Worm (Caenorhabditis elegans) whole organism, L3 larva: ENCODE measurements around the gene chil-9.
"Not testable (repeated sequence)": the region's sequence is repeated elsewhere in the genome, so short reads cannot be mapped to it uniquely, and the experiment has no call there.

Experiments
- R02D3.7 ChIP-seq: fragments of 150-350 bp; optimal IDR thresholded peaks from 2 replicates; lab custom pipeline; 2014; ENCODE audit warnings: missing biosample characterization, missing genetic modification characterization
- ZK546.5 ChIP-seq: sonication (generic microtip); optimal IDR thresholded peaks from 2 replicates; lab custom pipeline; 2017; ENCODE audit warnings: missing biosample characterization, missing genetic modification characterization
- ceh-28 ChIP-seq: fragments of 150-350 bp; optimal IDR thresholded peaks from 2 replicates; lab custom pipeline; 2014; ENCODE audit warnings: missing biosample characterization, missing genetic modification reagents, missing genetic modification characterization
- ceh-82 ChIP-seq: fragments of 150-350 bp; optimal IDR thresholded peaks from 2 replicates; lab custom pipeline; 2014; ENCODE audit warnings: missing biosample characterization, missing genetic modification characterization
- ceh-9 ChIP-seq: sonication (generic microtip); optimal IDR thresholded peaks from 2 replicates; lab custom pipeline; 2018; ENCODE audit warnings: missing biosample characterization, missing genetic modification characterization
- egl-5 ChIP-seq: fragments of 150-350 bp; optimal IDR thresholded peaks from 2 replicates; lab custom pipeline; 2017; ENCODE audit warnings: missing biosample characterization, missing genetic modification reagents, missing genetic modification characterization, inconsistent platforms
- elt-1 ChIP-seq: fragments of 150-350 bp; optimal IDR thresholded peaks from 2 replicates; lab custom pipeline; 2014; ENCODE audit warnings: missing biosample characterization, missing genetic modification characterization
- eor-1 ChIP-seq, 2 experiments: fragments of 150-350 bp; optimal IDR thresholded peaks; 2 replicates each; lab custom pipeline; 2014 to 2018; ENCODE audit warnings: missing biosample characterization in 2 of 2, missing genetic modification characterization in 2 of 2
- fkh-10 ChIP-seq: sonication (generic microtip); optimal IDR thresholded peaks from 2 replicates; lab custom pipeline; 2017; ENCODE audit warnings: missing biosample characterization, missing genetic modification reagents, missing genetic modification characterization
- fkh-2 ChIP-seq: fragments of 150-350 bp; optimal IDR thresholded peaks from 2 replicates; lab custom pipeline; 2014; ENCODE audit warnings: missing biosample characterization, missing genetic modification reagents, missing genetic modification characterization
- hmg-11 ChIP-seq: sonication (generic microtip); optimal IDR thresholded peaks from 2 replicates; lab custom pipeline; 2016; ENCODE audit warnings: missing genetic modification characterization, missing compliant biosample characterization
- jun-1 ChIP-seq: fragments of 150-350 bp; optimal IDR thresholded peaks from 2 replicates; lab custom pipeline; 2014; ENCODE audit warnings: missing biosample characterization, missing genetic modification reagents, missing genetic modification characterization
- lin-39 ChIP-seq: fragments of 150-350 bp; optimal IDR thresholded peaks from 2 replicates; lab custom pipeline; 2018; ENCODE audit warnings: missing biosample characterization, missing genetic modification reagents, missing genetic modification characterization
- lsy-12 ChIP-seq: sonication (generic microtip); optimal IDR thresholded peaks from 2 replicates; lab custom pipeline; 2016; ENCODE audit warnings: mild to moderate bottlenecking, missing genetic modification characterization, missing compliant biosample characterization
- mdl-1 ChIP-seq: fragments of 150-350 bp; optimal IDR thresholded peaks from 2 replicates; lab custom pipeline; 2014; ENCODE audit warnings: missing biosample characterization, missing genetic modification characterization
- mml-1 ChIP-seq: fragments of 150-350 bp; sonication (generic microtip); optimal IDR thresholded peaks from 3 replicates; lab custom pipeline; 2014; ENCODE audit warnings: missing biosample characterization, missing genetic modification characterization
- nfya-1 ChIP-seq: sonication (generic microtip); optimal IDR thresholded peaks from 2 replicates; lab custom pipeline; 2017; ENCODE audit warnings: missing genetic modification characterization, mild to moderate bottlenecking, missing compliant biosample characterization, antibody characterized with exemption, moderate library complexity; ENCODE audit not compliant: insufficient read depth
- nhr-12 ChIP-seq: fragments of 150-350 bp; optimal IDR thresholded peaks from 2 replicates; lab custom pipeline; 2014; ENCODE audit warnings: missing biosample characterization, missing genetic modification characterization
- nhr-23 ChIP-seq: fragments of 150-350 bp; optimal IDR thresholded peaks from 2 replicates; lab custom pipeline; 2014; ENCODE audit warnings: missing biosample characterization, missing genetic modification reagents, missing genetic modification characterization
- nhr-25 ChIP-seq: sonication (generic microtip); optimal IDR thresholded peaks from 2 replicates; lab custom pipeline; 2017; ENCODE audit warnings: missing biosample characterization, missing genetic modification characterization
- nhr-28 ChIP-seq: fragments of 150-350 bp; optimal IDR thresholded peaks from 2 replicates; lab custom pipeline; 2014; ENCODE audit warnings: missing biosample characterization, missing genetic modification characterization
- nhr-43 ChIP-seq: sonication (generic microtip); optimal IDR thresholded peaks from 2 replicates; lab custom pipeline; 2016; ENCODE audit warnings: mild to moderate bottlenecking, missing genetic modification characterization, missing compliant biosample characterization; ENCODE audit not compliant: poor library complexity, severe bottlenecking
- nhr-76 ChIP-seq: fragments of 150-350 bp; sonication (generic microtip); optimal IDR thresholded peaks from 5 replicates; lab custom pipeline; 2014; ENCODE audit warnings: missing biosample characterization, missing genetic modification characterization
- pha-4 ChIP-seq: fragments of 150-350 bp; optimal IDR thresholded peaks from 2 replicates; lab custom pipeline; 2014; ENCODE audit warnings: missing biosample characterization, missing genetic modification reagents, missing genetic modification characterization
- pqm-1 ChIP-seq: fragments of 150-350 bp; optimal IDR thresholded peaks from 2 replicates; lab custom pipeline; 2017; ENCODE audit warnings: missing biosample characterization, missing genetic modification characterization, inconsistent platforms
- skn-1 ChIP-seq: fragments of 150-350 bp; optimal IDR thresholded peaks from 2 replicates; lab custom pipeline; 2014; ENCODE audit warnings: missing biosample characterization, missing genetic modification characterization
- snpc-4 ChIP-seq: fragments of 150-350 bp; optimal IDR thresholded peaks from 2 replicates; lab custom pipeline; 2014; ENCODE audit warnings: missing biosample characterization, missing genetic modification characterization
- tbx-2 ChIP-seq: sonication (generic microtip); optimal IDR thresholded peaks from 2 replicates; lab custom pipeline; 2016; ENCODE audit warnings: mild to moderate bottlenecking, missing genetic modification characterization, missing compliant biosample characterization
- unc-39 ChIP-seq: sonication (generic microtip); optimal IDR thresholded peaks from 4 replicates; lab custom pipeline; 2017; ENCODE audit warnings: missing biosample characterization, missing genetic modification characterization
- zag-1 ChIP-seq: fragments of 150-350 bp; optimal IDR thresholded peaks from 2 replicates; lab custom pipeline; 2014; ENCODE audit warnings: missing biosample characterization, missing genetic modification characterization
- ztf-11 ChIP-seq: fragments of 150-350 bp; optimal IDR thresholded peaks from 2 replicates; lab custom pipeline; 2014; ENCODE audit warnings: missing biosample characterization, missing genetic modification characterization
- ztf-4 ChIP-seq: fragments of 150-350 bp; optimal IDR thresholded peaks from 2 replicates; lab custom pipeline; 2014; ENCODE audit warnings: missing biosample characterization, missing genetic modification characterization

Gene chil-9

ce11 chrII:9866378-9866777 lies 21.2 kb upstream of the chil-9 start, which contains the start of gene chil-1:
Gene chil-1 (minus strand): TSS chrII:9866478.
- not testable (repeated sequence) for TF ChIP-seq unc-39 (tag; lab: Kevin White, UChicago); nhr-12 (tag; lab: Kevin White, UChicago); ceh-28

DNA sequence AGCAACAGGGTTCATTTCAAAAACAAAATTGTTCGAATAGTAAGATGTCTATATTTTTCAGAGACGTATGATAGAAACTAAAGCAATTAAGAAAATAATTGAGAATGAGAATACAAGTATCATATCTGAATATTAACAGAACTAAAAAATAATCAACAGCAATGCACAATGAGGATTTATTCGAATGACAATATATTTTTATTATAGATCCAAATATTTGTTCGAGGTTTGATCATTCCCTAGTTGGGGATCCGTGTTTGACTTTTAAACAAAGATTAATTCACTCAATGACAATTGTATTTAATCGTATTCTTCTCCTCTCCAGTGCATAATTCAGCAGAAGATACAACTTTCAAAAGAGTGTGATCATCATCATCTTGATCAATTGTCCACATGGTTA lies 17.0 kb upstream of the chil-9 start, which contains the start of gene C08H9.18:
TSS of gene C08H9.18 (minus strand) at position 101 of the 400 bp plus-strand sequence.
- TF ChIP-seq elt-1, result no peak
- no peak for TF ChIP-seq ceh-82 (tag; lab: Kevin White, UChicago)
- TF ChIP-seq ceh-28, result no peak
- no peak for TF ChIP-seq eor-1 (tag; optimal IDR thresholded peaks at IDR 0.05; lab: Kevin White, UChicago)
- TF ChIP-seq pqm-1 (tag; lab: Kevin White, UChicago), result no peak
- no peak for TF ChIP-seq nhr-25
- no peak for TF ChIP-seq ZK546.5
- TF ChIP-seq nhr-28, result no peak
- TF ChIP-seq fkh-2, result no peak
- TF ChIP-seq unc-39 (tag; lab: Kevin White, UChicago), result no peak

ce11 chrII:9861394-9861793 lies 16.3 kb upstream of the chil-9 start, which contains the start of gene chil-3:
Gene chil-3 (minus strand): TSS chrII:9861494.
- TF ChIP-seq elt-1 (no peak), jun-1 (tag; lab: Kevin White, UChicago) (no peak), fkh-10 (GFP tag; lab: Kevin White, UChicago) (no peak), zag-1 (tag; lab: Kevin White, UChicago) (no peak), mdl-1 (tag; lab: Kevin White, UChicago) (no peak), ceh-9 (no peak), hmg-11 (no peak), nhr-28 (no peak)

DNA sequence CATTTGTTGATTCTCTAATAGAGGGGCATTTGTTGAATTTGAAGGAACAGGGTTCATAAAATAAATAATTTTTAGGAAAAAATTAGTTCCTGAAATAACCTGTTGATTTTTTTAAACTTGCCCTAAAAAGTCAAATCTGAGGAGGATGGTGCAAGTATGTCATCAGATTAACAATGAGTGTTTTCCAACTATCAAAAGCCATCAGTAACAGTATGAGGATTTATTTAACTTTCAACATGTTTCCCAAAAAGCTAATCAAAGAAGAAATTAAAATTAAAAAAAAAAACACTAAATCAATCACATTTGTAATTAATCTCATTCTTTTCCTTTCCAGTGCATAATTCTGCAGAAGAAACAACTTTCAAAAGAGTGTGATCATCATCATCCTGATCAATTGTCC lies 14.4 kb upstream of the chil-9 start, which contains the start of gene chil-5:
TSS of gene chil-5 (minus strand) at position 101 of the 400 bp plus-strand sequence.
- no peak for TF ChIP-seq elt-1
- no peak for TF ChIP-seq eor-1 (tag; optimal IDR thresholded peaks at IDR 0.05; lab: Kevin White, UChicago)
- TF ChIP-seq nfya-1, result no peak
- no peak for TF ChIP-seq nhr-43 (tag; lab: Kevin White, UChicago)
- no peak for TF ChIP-seq egl-5

ce11 chrII:9857791-9858190 lies 12.7 kb upstream of the chil-9 start, which contains the start of gene chil-6:
Gene chil-6 (minus strand): TSS chrII:9857891.
- TF ChIP-seq ztf-4 (tag; lab: Kevin White, UChicago) (no peak), skn-1 (no peak), nhr-12 (tag; lab: Kevin White, UChicago) (no peak), jun-1 (tag; lab: Kevin White, UChicago) (no peak)

- TF ChIP-seq lsy-12 (no peak), snpc-4 (no peak), nhr-43 (tag; lab: Kevin White, UChicago) (no peak), jun-1 (tag; lab: Kevin White, UChicago) (no peak), fkh-10 (GFP tag; lab: Kevin White, UChicago) (no peak), ceh-82 (tag; lab: Kevin White, UChicago) (no peak)
Observed at ce11 chrII:9855620-9856019, 10.5 kb upstream of the chil-9 start, which contains the start of gene chil-4. Gene chil-4 (minus strand): TSS chrII:9855720.

DNA sequence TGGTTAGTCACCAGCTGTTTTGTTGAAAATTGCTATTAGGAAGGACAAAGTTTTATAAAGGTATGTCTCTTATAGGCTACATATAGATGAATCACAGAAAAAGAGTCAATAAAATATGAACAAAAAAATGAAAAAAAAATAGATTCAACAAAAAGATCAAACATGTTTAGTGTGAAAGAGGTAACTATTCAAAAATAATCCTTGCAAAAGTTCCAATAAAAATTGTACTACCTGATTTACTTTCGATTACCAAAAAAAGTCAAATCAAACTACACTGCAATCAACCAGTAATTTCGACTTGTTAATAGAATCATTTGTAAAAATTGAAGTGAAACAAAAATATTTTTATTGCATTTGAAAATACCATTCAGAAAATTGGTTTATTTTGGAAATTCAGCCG lies 5.8 kb upstream of the chil-9 start, which contains the start of gene ZK938.10:
TSS of gene ZK938.10 (minus strand) at position 101 of the 400 bp plus-strand sequence.
- TF ChIP-seq lsy-12 (no peak), mml-1 (tag; lab: Kevin White, UChicago) (no peak), ceh-9 (no peak), fkh-10 (GFP tag; lab: Kevin White, UChicago) (no peak), nhr-23 (tag; lab: Kevin White, UChicago) (no peak), pha-4 (no peak), ceh-28 (no peak), eor-1 (tag; optimal IDR thresholded peaks at IDR 0.05; lab: Kevin White, UChicago) (no peak), mdl-1 (tag; lab: Kevin White, UChicago) (no peak)

DNA sequence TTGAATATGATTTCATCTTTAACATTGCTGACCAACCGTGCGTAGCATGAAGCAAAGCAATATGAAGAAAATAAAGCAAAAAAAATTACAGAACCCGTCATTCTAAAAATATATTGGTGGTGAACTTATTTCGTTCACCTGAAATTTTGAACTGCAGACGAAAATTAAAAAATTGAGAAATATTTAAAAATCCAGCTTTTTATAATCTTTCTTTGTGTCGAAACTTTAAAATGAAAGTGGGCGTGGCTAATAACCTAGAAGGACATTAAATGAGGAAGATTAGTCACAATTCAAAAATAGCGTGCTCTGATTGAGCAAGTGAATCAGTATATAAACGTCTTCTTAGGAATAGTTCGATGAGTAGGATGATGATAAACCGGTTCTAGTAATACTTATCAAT lies 4.4 kb upstream of the chil-9 start, which contains the start of gene old-2:
TSS of gene old-2 (minus strand) at position 101 of the 400 bp plus-strand sequence.
- no peak for TF ChIP-seq fkh-2
- TF ChIP-seq zag-1 (tag; lab: Kevin White, UChicago), result no peak
- no peak for TF ChIP-seq lin-39 (tag; lab: Kevin White, UChicago)
- no peak for TF ChIP-seq egl-5
- no peak for TF ChIP-seq lsy-12
- no peak for TF ChIP-seq ztf-11
- no peak for TF ChIP-seq unc-39 (tag; lab: Kevin White, UChicago)
- no peak for TF ChIP-seq nhr-43 (tag; lab: Kevin White, UChicago)
- TF ChIP-seq R02D3.7 (tag; lab: Kevin White, UChicago), result no peak
- no peak for TF ChIP-seq nhr-25
- no peak for TF ChIP-seq mml-1 (tag; lab: Kevin White, UChicago)
- no peak for TF ChIP-seq nhr-76 (tag; lab: Kevin White, UChicago)
- TF ChIP-seq snpc-4, result no peak
- no peak for TF ChIP-seq eor-1 (tag; optimal IDR thresholded peaks at IDR 0.05; lab: Kevin White, UChicago)
- TF ChIP-seq hmg-11, result no peak
- no peak for TF ChIP-seq tbx-2
- no peak for TF ChIP-seq ztf-4 (tag; lab: Kevin White, UChicago)
- TF ChIP-seq ZK546.5, result no peak
- no peak for TF ChIP-seq elt-1
- TF ChIP-seq nhr-28, result no peak
